Fruit fly (Drosophila melanogaster): ENCODE results near the gene Jwa.

- no peak for TF ChIP-seq CG8478 (optimal IDR thresholded peaks at IDR 0.05)
- TF ChIP-seq CTCF (optimal IDR thresholded peaks at IDR 0.05), result no peak
Measured at dm6 chr2L:18713686-18714085, 8.2 kb upstream of the Jwa start, which contains the start of gene Irk3.
